Worm (Caenorhabditis elegans): ENCODE data around the gene nspg-7.1.
"Not testable (repeated sequence)": the region's sequence is repeated elsewhere in the genome, so short reads cannot be mapped to it uniquely, and the experiment has no call there.

nspg-7.1 gene

ce11 chrIV:9299145-9299544, 31.5 kb downstream of the nspg-7.1 start, which contains the start of gene F49C12.2:
Gene F49C12.2 (minus strand): TSS chrIV:9299245.
- TF ChIP-seq cog-1 (tag; optimal IDR thresholded peaks at IDR 0.05), result no peak
- no peak for TF ChIP-seq T22C8.4 (GFP tag; IDR thresholded peaks at IDR 0.05)
- TF ChIP-seq med-1 (GFP tag; optimal IDR thresholded peaks at IDR 0.05; ENCODE audit: insufficient read depth), result no peak
- no peak for TF ChIP-seq flt-1 (GFP tag; IDR thresholded peaks at IDR 0.05)
- no peak for TF ChIP-seq ref-1 (GFP tag; conservative IDR thresholded peaks at IDR 0.05)
- TF ChIP-seq ztf-29 (GFP tag; IDR thresholded peaks at IDR 0.05), result no peak
- TF ChIP-seq tab-1 (GFP tag; IDR thresholded peaks at IDR 0.05), result no peak
- no peak for TF ChIP-seq ztf-23 (GFP tag; IDR thresholded peaks at IDR 0.05)
- no peak for TF ChIP-seq klf-2 (GFP tag; conservative IDR thresholded peaks at IDR 0.05)

ce11 chrIV:9296285-9296684, 34.4 kb downstream of the nspg-7.1 start, which contains the start of gene F49C12.1:
Gene F49C12.1 (minus strand): TSS chrIV:9296354.
- no peak for TF ChIP-seq ztf-29 (GFP tag; IDR thresholded peaks at IDR 0.05)
- no peak for TF ChIP-seq flt-1 (GFP tag; IDR thresholded peaks at IDR 0.05)
- no peak for TF ChIP-seq ztf-23 (GFP tag; IDR thresholded peaks at IDR 0.05)
- TF ChIP-seq ref-1 (GFP tag; conservative IDR thresholded peaks at IDR 0.05), result no peak

ce11 chrIV:9293825-9294224, 36.8 kb downstream of the nspg-7.1 start, which contains the start of gene nhr-264:
Gene nhr-264 (minus strand): TSS chrIV:9293925.
- not testable (repeated sequence) for TF ChIP-seq med-1 (GFP tag; optimal IDR thresholded peaks at IDR 0.05; ENCODE audit: insufficient read depth); klf-2 (GFP tag; conservative IDR thresholded peaks at IDR 0.05); T22C8.4 (GFP tag; IDR thresholded peaks at IDR 0.05)

- TF ChIP-seq klf-2 (GFP tag; conservative IDR thresholded peaks at IDR 0.05) (no peak), flt-1 (GFP tag; IDR thresholded peaks at IDR 0.05) (no peak), ztf-29 (GFP tag; IDR thresholded peaks at IDR 0.05) (no peak), tab-1 (GFP tag; IDR thresholded peaks at IDR 0.05) (no peak), ref-1 (GFP tag; conservative IDR thresholded peaks at IDR 0.05) (no peak), T22C8.4 (GFP tag; IDR thresholded peaks at IDR 0.05) (no peak), cog-1 (tag; optimal IDR thresholded peaks at IDR 0.05) (no peak), ztf-23 (GFP tag; IDR thresholded peaks at IDR 0.05) (no peak), med-1 (GFP tag; optimal IDR thresholded peaks at IDR 0.05; ENCODE audit: insufficient read depth) (no peak)
Observed at ce11 chrIV:9289635-9290034, 41.0 kb downstream of the nspg-7.1 start.

ce11 chrIV:9286305-9286704, 44.4 kb downstream of the nspg-7.1 start, which contains the start of gene nhr-267:
Gene nhr-267 (minus strand): TSS chrIV:9286405.
- not testable (repeated sequence) for TF ChIP-seq cog-1 (tag; optimal IDR thresholded peaks at IDR 0.05); med-1 (GFP tag; optimal IDR thresholded peaks at IDR 0.05; ENCODE audit: insufficient read depth); klf-2 (GFP tag; conservative IDR thresholded peaks at IDR 0.05)
